Fruit fly (Drosophila melanogaster) whole organism, embryonic: ENCODE measurements around the gene CG7016.

Source experiments
- Aef1 ChIP-seq: fragments of 200-800 bp; sonication (Bioruptor generic); IDR thresholded peaks from 3 replicates; pipeline ENCODE4 v1.3.6; 2022; ENCODE audit warnings: missing biosample characterization, missing genetic modification characterization
- CG11695 ChIP-seq: fragments of 200-800 bp; sonication (Bioruptor generic); IDR thresholded peaks from 3 replicates; pipeline ENCODE4 v1.3.6; 2022; ENCODE audit warnings: missing biosample characterization, missing genetic modification characterization
- CG12236 ChIP-seq: fragments of 200-800 bp; sonication (Bioruptor generic); optimal IDR thresholded peaks from 2 replicates; lab custom pipeline; 2016; ENCODE audit warnings: missing biosample characterization, missing genetic modification characterization
- CG12942 ChIP-seq: fragments of 200-800 bp; sonication (Bioruptor generic); optimal IDR thresholded peaks from 3 replicates; lab custom pipeline; 2016; ENCODE audit warnings: missing biosample characterization, missing genetic modification characterization
- CG13296 ChIP-seq: fragments of 200-800 bp; sonication (Bioruptor generic); optimal IDR thresholded peaks from 3 replicates; lab custom pipeline; 2018; ENCODE audit warnings: missing biosample characterization, mild to moderate bottlenecking, missing genetic modification characterization
- CG15073 ChIP-seq: fragments of 200-800 bp; sonication (Bioruptor generic); optimal IDR thresholded peaks from 2 replicates; lab custom pipeline; 2016; ENCODE audit warnings: missing biosample characterization, missing genetic modification characterization
- CG16813 ChIP-seq: fragments of 200-800 bp; sonication (Bioruptor generic); IDR thresholded peaks from 3 replicates; pipeline ENCODE4 v1.3.6; 2022; ENCODE audit warnings: missing biosample characterization, missing genetic modification characterization; ENCODE audit not compliant: partially characterized antibody
- CG16863 ChIP-seq: fragments of 200-800 bp; sonication (Bioruptor generic); optimal IDR thresholded peaks from 3 replicates; lab custom pipeline; 2016; ENCODE audit warnings: missing biosample characterization, missing genetic modification characterization
- CG2199 ChIP-seq: fragments of 200-800 bp; sonication (Bioruptor generic); IDR thresholded peaks from 3 replicates; pipeline ENCODE4 v1.3.6; 2022; ENCODE audit warnings: missing biosample characterization, missing genetic modification characterization
- CG2678 ChIP-seq: fragments of 200-800 bp; sonication (Bioruptor generic); optimal IDR thresholded peaks from 3 replicates; lab custom pipeline; 2019; ENCODE audit warnings: missing biosample characterization, mild to moderate bottlenecking, missing genetic modification characterization, moderate library complexity
- CG34376 ChIP-seq: fragments of 200-800 bp; sonication (Bioruptor generic); optimal IDR thresholded peaks from 2 replicates; lab custom pipeline; 2018; ENCODE audit warnings: missing biosample characterization, mild to moderate bottlenecking, missing genetic modification characterization
- CG4424 ChIP-seq: fragments of 200-800 bp; sonication (Bioruptor generic); optimal IDR thresholded peaks from 3 replicates; lab custom pipeline; 2016; ENCODE audit warnings: missing biosample characterization, missing genetic modification characterization
- CG6765 ChIP-seq: fragments of 200-800 bp; sonication (Bioruptor generic); optimal IDR thresholded peaks from 3 replicates; lab custom pipeline; 2017; ENCODE audit warnings: missing biosample characterization, mild to moderate bottlenecking, missing genetic modification characterization
- CG6813 ChIP-seq: fragments of 200-800 bp; sonication (Bioruptor generic); optimal IDR thresholded peaks from 2 replicates; lab custom pipeline; 2017; ENCODE audit warnings: missing biosample characterization, missing genetic modification characterization, mild to moderate bottlenecking, moderate library complexity, missing genetic modification reagents
- CG7928 ChIP-seq: fragments of 200-800 bp; sonication (Bioruptor generic); optimal IDR thresholded peaks from 2 replicates; lab custom pipeline; 2017; ENCODE audit warnings: missing biosample characterization, mild to moderate bottlenecking, missing genetic modification characterization
- CG7987 ChIP-seq: fragments of 200-800 bp; sonication (Bioruptor generic); optimal IDR thresholded peaks from 2 replicates; lab custom pipeline; 2018; ENCODE audit warnings: missing biosample characterization, mild to moderate bottlenecking, missing genetic modification characterization, moderate library complexity
- CG8089 ChIP-seq: fragments of 200-800 bp; sonication (Bioruptor generic); optimal IDR thresholded peaks from 3 replicates; lab custom pipeline; 2016; ENCODE audit warnings: missing biosample characterization, missing genetic modification characterization
- CG9215 ChIP-seq: fragments of 200-800 bp; sonication (Bioruptor generic); IDR thresholded peaks from 2 replicates; pipeline ENCODE4 v1.3.6; 2022; ENCODE audit warnings: missing biosample characterization, missing genetic modification characterization
- CG9437 ChIP-seq: fragments of 200-800 bp; sonication (Bioruptor generic); optimal IDR thresholded peaks from 2 replicates; lab custom pipeline; 2018; ENCODE audit warnings: missing biosample characterization, mild to moderate bottlenecking, missing genetic modification characterization
- CG9876 ChIP-seq: fragments of 200-800 bp; sonication (Bioruptor generic); optimal IDR thresholded peaks from 2 replicates; lab custom pipeline; 2016; ENCODE audit warnings: missing biosample characterization, missing genetic modification characterization
- D ChIP-seq, 2 experiments: fragments of 200-800 bp in 1 of 2; fragments of >200 bp in 1 of 2; sonication (Bioruptor generic) in 1 of 2; optimal IDR thresholded peaks; 2 replicates in 1 of 2; 3 replicates in 1 of 2; lab custom pipeline; 2017; ENCODE audit warnings: mild to moderate bottlenecking in 1 of 2, missing biosample characterization in 1 of 2, missing genetic modification characterization in 1 of 2, missing genetic modification reagents in 1 of 2
- Dref ChIP-seq: fragments of 200-800 bp; sonication (Bioruptor generic); IDR thresholded peaks from 2 replicates; pipeline ENCODE4 v1.3.6; 2022; ENCODE audit warnings: missing biosample characterization, missing genetic modification characterization
- Hand ChIP-seq: fragments of 200-800 bp; sonication (Bioruptor generic); optimal IDR thresholded peaks from 2 replicates; lab custom pipeline; 2017; ENCODE audit warnings: mild to moderate bottlenecking, missing biosample characterization, missing genetic modification reagents, missing genetic modification characterization
- HmgZ ChIP-seq: fragments of 200-800 bp; sonication (Bioruptor generic); optimal IDR thresholded peaks from 2 replicates; lab custom pipeline; 2018; ENCODE audit warnings: missing biosample characterization, mild to moderate bottlenecking, missing genetic modification characterization
- Jarid2 ChIP-seq: fragments of 200-800 bp; sonication (Bioruptor generic); optimal IDR thresholded peaks from 3 replicates; lab custom pipeline; 2017; ENCODE audit warnings: mild to moderate bottlenecking, missing biosample characterization, missing genetic modification reagents, missing genetic modification characterization
- NFAT ChIP-seq: fragments of 200-800 bp; sonication (Bioruptor generic); IDR thresholded peaks from 2 replicates; pipeline ENCODE4 v1.3.6; 2022; ENCODE audit warnings: missing biosample characterization, missing genetic modification characterization
- Sry-β ChIP-seq: fragments of 200-800 bp; sonication (Bioruptor generic); optimal IDR thresholded peaks from 2 replicates; lab custom pipeline; 2018; ENCODE audit warnings: missing biosample characterization, mild to moderate bottlenecking, missing genetic modification characterization, moderate library complexity
- TFAM ChIP-seq: fragments of 200-800 bp; sonication (Bioruptor generic); optimal IDR thresholded peaks from 2 replicates; lab custom pipeline; 2017; ENCODE audit warnings: missing biosample characterization, missing genetic modification characterization, inconsistent platforms
- Tbp ChIP-seq: fragments of >200 bp; optimal IDR thresholded peaks from 2 replicates; lab custom pipeline; 2018; ENCODE audit warnings: missing biosample characterization, missing genetic modification characterization
- ac ChIP-seq: fragments of 200-800 bp; sonication (Bioruptor generic); optimal IDR thresholded peaks from 3 replicates; lab custom pipeline; 2017; ENCODE audit warnings: missing biosample characterization, mild to moderate bottlenecking, missing genetic modification characterization
- al ChIP-seq: fragments of 200-800 bp; sonication (Bioruptor generic); IDR thresholded peaks from 2 replicates; pipeline ENCODE4 v1.3.6; 2022; ENCODE audit warnings: missing biosample characterization, missing genetic modification characterization
- cg ChIP-seq: fragments of 200-800 bp; sonication (Bioruptor generic); optimal IDR thresholded peaks from 3 replicates; lab custom pipeline; 2019; ENCODE audit warnings: missing biosample characterization, mild to moderate bottlenecking, missing genetic modification characterization, moderate library complexity
- dm ChIP-seq: fragments of 200-800 bp; sonication (Bioruptor generic); optimal IDR thresholded peaks from 3 replicates; lab custom pipeline; 2016; ENCODE audit warnings: missing biosample characterization, missing genetic modification characterization
- eyg ChIP-seq: fragments of 200-800 bp; sonication (Bioruptor generic); optimal IDR thresholded peaks from 3 replicates; lab custom pipeline; 2016; ENCODE audit warnings: missing biosample characterization, missing genetic modification characterization
- fd102C ChIP-seq: fragments of 200-800 bp; sonication (Bioruptor generic); optimal IDR thresholded peaks from 2 replicates; lab custom pipeline; 2018; ENCODE audit warnings: missing biosample characterization, mild to moderate bottlenecking, missing genetic modification characterization, moderate library complexity
- gem ChIP-seq: fragments of 200-800 bp; sonication (Bioruptor generic); optimal IDR thresholded peaks from 2 replicates; lab custom pipeline; 2019; ENCODE audit warnings: missing biosample characterization, mild to moderate bottlenecking, missing genetic modification characterization, moderate library complexity
- gsb ChIP-seq: fragments of 200-800 bp; sonication (Bioruptor generic); IDR thresholded peaks from 2 replicates; pipeline ENCODE4 v1.3.6; 2022; ENCODE audit warnings: missing biosample characterization, missing genetic modification characterization
- hbn ChIP-seq: fragments of 200-800 bp; sonication (Bioruptor generic); IDR thresholded peaks from 2 replicates; pipeline ENCODE4 v1.3.6; 2022; ENCODE audit warnings: missing biosample characterization, missing genetic modification characterization; ENCODE audit not compliant: partially characterized antibody
- pb ChIP-seq: fragments of 200-800 bp; sonication (Bioruptor generic); optimal IDR thresholded peaks from 3 replicates; lab custom pipeline; 2016; ENCODE audit warnings: missing biosample characterization, missing genetic modification characterization
- pho ChIP-seq: fragments of 200-800 bp; sonication (Bioruptor generic); optimal IDR thresholded peaks from 2 replicates; lab custom pipeline; 2016; ENCODE audit warnings: missing biosample characterization, missing genetic modification characterization
- pnt ChIP-seq: fragments of 200-800 bp; sonication (Bioruptor generic); optimal IDR thresholded peaks from 3 replicates; lab custom pipeline; 2016; ENCODE audit warnings: missing biosample characterization, missing genetic modification characterization
- psq ChIP-seq: fragments of 200-800 bp; sonication (Bioruptor generic); optimal IDR thresholded peaks from 2 replicates; lab custom pipeline; 2017; ENCODE audit warnings: missing biosample characterization, missing genetic modification characterization
- scrt ChIP-seq: fragments of 200-800 bp; sonication (Bioruptor generic); optimal IDR thresholded peaks from 2 replicates; lab custom pipeline; 2018; ENCODE audit warnings: missing biosample characterization, mild to moderate bottlenecking, missing genetic modification characterization, moderate library complexity
- stc ChIP-seq: fragments of 200-800 bp; sonication (Bioruptor generic); IDR thresholded peaks from 2 replicates; pipeline ENCODE4 v1.3.6; 2022; ENCODE audit warnings: missing biosample characterization, missing genetic modification characterization
- sug ChIP-seq: fragments of 200-800 bp; optimal IDR thresholded peaks from 2 replicates; lab custom pipeline; 2019; ENCODE audit warnings: missing biosample characterization, mild to moderate bottlenecking, missing genetic modification characterization, moderate library complexity
- toy ChIP-seq: fragments of 200-800 bp; sonication (Bioruptor generic); IDR thresholded peaks from 2 replicates; pipeline ENCODE4 v1.3.6; 2022; ENCODE audit warnings: missing biosample characterization, missing genetic modification characterization
- trem ChIP-seq: fragments of 200-800 bp; optimal IDR thresholded peaks from 3 replicates; lab custom pipeline; 2019; ENCODE audit warnings: missing biosample characterization, mild to moderate bottlenecking, missing genetic modification characterization, moderate library complexity
- twi ChIP-seq: fragments of 200-800 bp; optimal IDR thresholded peaks from 2 replicates; lab custom pipeline; 2019; ENCODE audit warnings: missing biosample characterization, mild to moderate bottlenecking, missing genetic modification characterization, moderate library complexity
- unc-4 ChIP-seq: fragments of 200-800 bp; sonication (Bioruptor generic); IDR thresholded peaks from 2 replicates; pipeline ENCODE4 v1.3.6; 2022; ENCODE audit warnings: missing biosample characterization, missing genetic modification characterization; ENCODE audit not compliant: partially characterized antibody
- usp ChIP-seq: fragments of >200 bp; optimal IDR thresholded peaks from 2 replicates; lab custom pipeline; 2017; ENCODE audit warnings: missing biosample characterization, missing genetic modification characterization
- zen ChIP-seq: fragments of 200-800 bp; sonication (Bioruptor generic); optimal IDR thresholded peaks from 3 replicates; lab custom pipeline; 2018; ENCODE audit warnings: missing biosample characterization, mild to moderate bottlenecking, missing genetic modification characterization, moderate library complexity

Gene CG7016

dm6 chr3R:24850420-24850819 is 12.3 kb upstream of the CG7016 start, which contains the start of gene CG7006 (continued):
- TF ChIP-seq twi (tag; lab: Kevin White, UChicago) = no peak
- no peak for TF ChIP-seq Hand (GFP tag; lab: Kevin White, UChicago)
- TF ChIP-seq Sry-β = no peak
- TF ChIP-seq CG15073 (GFP tag; lab: Kevin White, UChicago) = peak; percentile 13
- no peak for TF ChIP-seq gem (tag; lab: Kevin White, UChicago)
- TF ChIP-seq pho (GFP tag; lab: Kevin White, UChicago) = peak; percentile 84
- no peak for TF ChIP-seq CG6813 (GFP tag; lab: Kevin White, UChicago)
- no peak for TF ChIP-seq D (optimal IDR thresholded peaks at IDR 0.05; lab: Kevin White, UChicago)
- no peak for TF ChIP-seq D (GFP tag; optimal IDR thresholded peaks at IDR 0.05; lab: Kevin White, UChicago)
- TF ChIP-seq fd102C (GFP tag; lab: Kevin White, UChicago) = no peak
- TF ChIP-seq CG8089 (GFP tag; lab: Kevin White, UChicago) = no peak
- TF ChIP-seq usp = no peak
- peak; percentile 94 for TF ChIP-seq dm
- no peak for TF ChIP-seq Tbp (GFP tag; lab: Kevin White, UChicago)
- peak; percentile 74 for TF ChIP-seq trem (tag; lab: Kevin White, UChicago)
- TF ChIP-seq eyg = peak; percentile 50
- TF ChIP-seq Aef1 (GFP tag; lab: Robert Waterston, UW) = peak; percentile 36; the same call in 1 of the 3 replicates
- TF ChIP-seq CG7987 = peak; percentile 35
- peak; percentile 7 for TF ChIP-seq Jarid2 (GFP tag; lab: Kevin White, UChicago)
- TF ChIP-seq CG13296 (GFP tag; lab: Kevin White, UChicago) = no peak
- peak; percentile 77 for TF ChIP-seq hbn (GFP tag; lab: Robert Waterston, UW)
- peak; percentile 63 for TF ChIP-seq al (GFP tag; lab: Robert Waterston, UW)
- TF ChIP-seq CG6765 (GFP tag; lab: Kevin White, UChicago) = no peak
- TF ChIP-seq gsb (GFP tag; lab: Robert Waterston, UW) = no peak; the same call in 1 of the 2 replicates
- TF ChIP-seq CG12236 (GFP tag; lab: Kevin White, UChicago) = no peak
- TF ChIP-seq unc-4 = peak; percentile 73
- TF ChIP-seq NFAT = peak; percentile 94
- peak; percentile 43 for TF ChIP-seq CG16863 (GFP tag; lab: Kevin White, UChicago)
- TF ChIP-seq CG34376 (GFP tag; lab: Kevin White, UChicago) = peak; percentile 33
- peak; percentile 8 for TF ChIP-seq psq (GFP tag; lab: Kevin White, UChicago)
- TF ChIP-seq CG2199 (GFP tag; lab: Robert Waterston, UW) = no peak
- TF ChIP-seq pnt = peak; percentile 58
- peak; percentile 79 for TF ChIP-seq CG16813 (GFP tag; lab: Robert Waterston, UW)
- TF ChIP-seq CG2678 = no peak
- TF ChIP-seq HmgZ (tag; lab: Kevin White, UChicago) = peak; percentile 87
- peak; percentile 29 for TF ChIP-seq CG7928
- TF ChIP-seq pb = peak; percentile 44
- TF ChIP-seq TFAM (GFP tag; lab: Kevin White, UChicago) = no peak
- TF ChIP-seq ac (GFP tag; lab: Kevin White, UChicago) = no peak
- peak; percentile 26 for TF ChIP-seq CG9437 (GFP tag; lab: Kevin White, UChicago)
- TF ChIP-seq CG9215 (GFP tag; lab: Robert Waterston, UW) = peak; percentile 64; the same call in 1 of the 2 replicates
- TF ChIP-seq cg (GFP tag; lab: Kevin White, UChicago) = no peak
- peak; percentile 70 for TF ChIP-seq CG9876 (GFP tag; lab: Kevin White, UChicago)
- peak; percentile 91 for TF ChIP-seq Dref (GFP tag; lab: Robert Waterston, UW)
- no peak for TF ChIP-seq scrt (GFP tag; lab: Kevin White, UChicago)
- TF ChIP-seq sug (tag; lab: Kevin White, UChicago) = no peak
- TF ChIP-seq CG11695 = no peak
- no peak for TF ChIP-seq toy (GFP tag; lab: Robert Waterston, UW)
- TF ChIP-seq zen (tag; lab: Kevin White, UChicago) = peak; percentile 37
- no peak for TF ChIP-seq stc (GFP tag; lab: Robert Waterston, UW)
- peak; percentile 78 for TF ChIP-seq CG12942 (GFP tag; lab: Kevin White, UChicago)
- TF ChIP-seq CG4424 (GFP tag; lab: Kevin White, UChicago) = peak; percentile 65
